Fruit fly (Drosophila melanogaster): ENCODE data around the gene Orct.

Orct gene

dm6 chr3R:24267580-24268202 lies 8.4 kb upstream of the Orct start (continued):
- TF ChIP-seq CG18476 (GFP tag; optimal IDR thresholded peaks at IDR 0.05) (no peak), TFAM (GFP tag; optimal IDR thresholded peaks at IDR 0.05) (no peak), chinmo (GFP tag; IDR thresholded peaks at IDR 0.05; ENCODE audit: partially characterized antibody) (0 out of 4 replicates have a peak, but pooled peaks have one; percentile 55), ash1 (GFP tag; optimal IDR thresholded peaks at IDR 0.05) (no peak), Gug (GFP tag; IDR thresholded peaks at IDR 0.05) (no peak), lov (optimal IDR thresholded peaks at IDR 0.05) (no peak), lov (GFP tag; IDR thresholded peaks at IDR 0.05) (no peak), unc-4 (GFP tag; IDR thresholded peaks at IDR 0.05; ENCODE audit: partially characterized antibody) (no peak), Pdp1 (GFP tag; optimal IDR thresholded peaks at IDR 0.05) (peak in 1 of 2 experiments; percentile 55)

DNA sequence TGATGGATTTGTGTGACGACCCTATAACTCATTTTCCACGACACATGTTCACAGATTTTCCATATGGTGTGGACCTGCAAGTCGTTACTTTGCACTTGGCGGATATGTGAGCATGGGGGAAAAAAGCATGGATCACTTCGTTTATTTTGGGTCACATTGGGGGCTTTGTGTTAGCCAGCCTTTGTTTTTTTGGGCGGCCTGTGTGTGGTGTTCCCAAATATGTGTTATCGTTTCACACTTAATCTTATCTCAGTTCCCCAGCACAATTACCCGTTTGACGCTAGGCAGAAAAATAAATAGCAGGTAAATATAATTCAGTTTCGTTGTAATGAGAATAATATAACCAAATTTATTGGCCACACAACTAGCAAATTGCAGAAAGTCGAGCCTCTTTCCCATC lies 7.8 kb upstream of the Orct start:
- TF ChIP-seq ci (GFP tag; IDR thresholded peaks at IDR 0.05), result peak; percentile 61; the same call in 1 of the 3 replicates
- TF ChIP-seq ATbp (GFP tag; optimal IDR thresholded peaks at IDR 0.05), result peak; percentile 5
- TF ChIP-seq lilli (GFP tag; optimal IDR thresholded peaks at IDR 0.05), result no peak
- no peak for TF ChIP-seq CG12659 (GFP tag; optimal IDR thresholded peaks at IDR 0.05)
- TF ChIP-seq disco-r (GFP tag; optimal IDR thresholded peaks at IDR 0.05), result no peak
- peak; percentile 17 for TF ChIP-seq CG13296 (GFP tag; optimal IDR thresholded peaks at IDR 0.05)
- TF ChIP-seq twi (tag; optimal IDR thresholded peaks at IDR 0.05), result peak; percentile 99
- peak; percentile 5 for TF ChIP-seq caup (GFP tag; optimal IDR thresholded peaks at IDR 0.05; ENCODE audit: severe bottlenecking)
- no peak for TF ChIP-seq Sry-β (GFP tag; optimal IDR thresholded peaks at IDR 0.05)
- no peak for TF ChIP-seq tgo (GFP tag; IDR thresholded peaks at IDR 0.05)
- no peak for TF ChIP-seq CG13424 (tag; optimal IDR thresholded peaks at IDR 0.05)
- TF ChIP-seq lab (GFP tag; optimal IDR thresholded peaks at IDR 0.05), result peak; percentile 50
- TF ChIP-seq mirr (GFP tag; optimal IDR thresholded peaks at IDR 0.05), result peak; percentile 37
- peak; percentile 51 for TF ChIP-seq sd (tag; optimal IDR thresholded peaks at IDR 0.05)
- no peak for TF ChIP-seq CG33213 (GFP tag; optimal IDR thresholded peaks at IDR 0.05)
- no peak for TF ChIP-seq CG11695 (GFP tag; IDR thresholded peaks at IDR 0.05)
- TF ChIP-seq wek (GFP tag; optimal IDR thresholded peaks at IDR 0.05), result peak; percentile 40
- TF ChIP-seq Hr78 (GFP tag; optimal IDR thresholded peaks at IDR 0.05), result peak in 1 of 2 experiments; percentile 1
- peak; percentile 13 for TF ChIP-seq CG12769 (tag; optimal IDR thresholded peaks at IDR 0.05)
- TF ChIP-seq sug (tag; optimal IDR thresholded peaks at IDR 0.05), result peak; percentile 54
- no peak for TF ChIP-seq C15 (GFP tag; IDR thresholded peaks at IDR 0.05)
- TF ChIP-seq CG32532 (GFP tag; IDR thresholded peaks at IDR 0.05), result no peak
- TF ChIP-seq exex (tag; optimal IDR thresholded peaks at IDR 0.05), result peak; percentile 85
- peak; percentile 1 for TF ChIP-seq CG15269 (tag; optimal IDR thresholded peaks at IDR 0.05)
- TF ChIP-seq GATAe (GFP tag; conservative IDR thresholded peaks at IDR 0.05), result peak; percentile 47; the same call in 1 of the 2 replicates
- TF ChIP-seq grn (GFP tag; optimal IDR thresholded peaks at IDR 0.05), result peak; percentile 31

- TF ChIP-seq HLH54F (GFP tag; optimal IDR thresholded peaks at IDR 0.05) (no peak), org-1 (GFP tag; optimal IDR thresholded peaks at IDR 0.05) (peak; percentile 12), crol (GFP tag; IDR thresholded peaks at IDR 0.05) (peak; percentile 78), gcm (GFP tag; optimal IDR thresholded peaks at IDR 0.05) (peak; percentile 42), zen (tag; optimal IDR thresholded peaks at IDR 0.05) (no peak), CG8478 (optimal IDR thresholded peaks at IDR 0.05) (peak; percentile 2), Kr (GFP tag; optimal IDR thresholded peaks at IDR 0.05) (peak; percentile 44), chm (GFP tag; IDR thresholded peaks at IDR 0.05) (0 out of 2 replicates have a peak, but pooled peaks have one; percentile 40), Atf-2 (GFP tag; optimal IDR thresholded peaks at IDR 0.05) (no peak), NfI (GFP tag; optimal IDR thresholded peaks at IDR 0.05) (no peak), CG15696 (tag; optimal IDR thresholded peaks at IDR 0.05) (peak; percentile 75), CG11696 (GFP tag; IDR thresholded peaks at IDR 0.05) (0 out of 2 replicates have a peak, but pooled peaks have one; percentile 10), NK7.1 (GFP tag; optimal IDR thresholded peaks at IDR 0.05) (no peak), Dip3 (GFP tag; optimal IDR thresholded peaks at IDR 0.05) (no peak)
Observed at dm6 chr3R:24270034-24270433, 6.0 kb upstream of the Orct start.
